Fruit fly (Drosophila melanogaster): ENCODE measurements around the gene CG17078.

Gene CG17078

DNA sequence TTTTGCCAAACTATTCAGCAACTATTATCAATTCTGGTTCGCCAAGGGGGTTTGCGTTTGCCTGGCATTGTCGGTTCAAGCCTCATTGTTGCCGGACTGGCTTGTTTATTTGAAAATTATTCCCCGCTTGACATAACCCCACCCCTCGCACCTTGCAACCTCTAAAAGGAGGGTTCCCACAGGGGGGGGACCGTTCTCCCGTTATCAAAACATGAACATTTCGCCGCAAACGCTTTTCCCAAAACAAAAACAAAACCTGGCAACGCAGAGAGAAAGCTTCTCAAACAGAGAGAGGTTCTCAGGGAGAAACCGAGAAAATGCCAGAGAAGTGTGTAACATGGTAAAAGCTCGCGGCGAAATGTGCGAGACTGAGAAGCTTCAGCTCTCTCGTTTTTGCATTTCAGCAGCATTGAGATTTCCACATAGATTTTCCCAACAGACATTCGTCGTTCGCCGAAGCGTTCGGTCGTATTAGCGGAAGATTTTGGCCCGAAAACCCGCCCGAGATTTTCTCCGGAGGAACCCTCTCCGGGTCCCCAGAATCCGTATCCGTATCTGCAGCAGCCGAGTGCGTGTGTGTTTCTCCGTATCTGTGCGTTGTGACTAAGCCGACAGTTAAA lies 31.9 kb upstream of the CG17078 start (continued):
- TF ChIP-seq NFAT (GFP tag; IDR thresholded peaks at IDR 0.05): peak; percentile 5; the same call in 1 of the 2 replicates
- no peak for TF ChIP-seq CG3407 (GFP tag; optimal IDR thresholded peaks at IDR 0.05)
- no peak for TF ChIP-seq CG12155 (GFP tag; optimal IDR thresholded peaks at IDR 0.05)
- TF ChIP-seq CG17328 (GFP tag; IDR thresholded peaks at IDR 0.05): no peak
- no peak for TF ChIP-seq CG6689 (GFP tag; IDR thresholded peaks at IDR 0.05)
- TF ChIP-seq bowl (GFP tag; IDR thresholded peaks at IDR 0.05): no peak
- no peak for TF ChIP-seq Fer2 (tag; optimal IDR thresholded peaks at IDR 0.05)
- TF ChIP-seq CG12769 (tag; optimal IDR thresholded peaks at IDR 0.05): peak; percentile 68
- TF ChIP-seq Med (GFP tag): peak; percentile 46
- TF ChIP-seq CG17612 (GFP tag; IDR thresholded peaks at IDR 0.05): no peak
- 0 out of 2 replicates have a peak, but pooled peaks have one; percentile 22 for TF ChIP-seq CG16779 (GFP tag; IDR thresholded peaks at IDR 0.05)
- peak; percentile 28 for TF ChIP-seq CG10543 (GFP tag; optimal IDR thresholded peaks at IDR 0.05)
- peak; percentile 18; the same call in 1 of the 3 replicates for TF ChIP-seq otp (GFP tag; IDR thresholded peaks at IDR 0.05)
- TF ChIP-seq tll (GFP tag; optimal IDR thresholded peaks at IDR 0.05): no peak
- TF ChIP-seq CG15514 (GFP tag; optimal IDR thresholded peaks at IDR 0.05): peak; percentile 22
- peak; percentile 18; the same call in 1 of the 3 replicates for TF ChIP-seq so (GFP tag; IDR thresholded peaks at IDR 0.05)
- no peak for TF ChIP-seq zf30C (GFP tag; optimal IDR thresholded peaks at IDR 0.05)
- no peak for TF ChIP-seq tgo (GFP tag; IDR thresholded peaks at IDR 0.05)
- 0 out of 2 replicates have a peak, but pooled peaks have one; percentile 23 for TF ChIP-seq hbn (GFP tag; IDR thresholded peaks at IDR 0.05; ENCODE audit: partially characterized antibody)
- TF ChIP-seq Drgx (GFP tag; IDR thresholded peaks at IDR 0.05): peak; percentile 27; the same call in 1 of the 2 replicates
- no peak for TF ChIP-seq Hand (GFP tag; optimal IDR thresholded peaks at IDR 0.05)
- peak; percentile 64; the same call in 1 of the 4 replicates for TF ChIP-seq chinmo (GFP tag; IDR thresholded peaks at IDR 0.05; ENCODE audit: partially characterized antibody)
- TF ChIP-seq Jarid2 (GFP tag; optimal IDR thresholded peaks at IDR 0.05): peak; percentile 71
- TF ChIP-seq Deaf1 (tag; optimal IDR thresholded peaks at IDR 0.05): peak; percentile 86
- TF ChIP-seq CG13894 (tag; optimal IDR thresholded peaks at IDR 0.05): peak; percentile 57
- no peak for TF ChIP-seq p53 (GFP tag; optimal IDR thresholded peaks at IDR 0.05)
- TF ChIP-seq CG8388 (GFP tag; optimal IDR thresholded peaks at IDR 0.05): no peak
- TF ChIP-seq knrl (GFP tag; IDR thresholded peaks at IDR 0.05; ENCODE audit: partially characterized antibody): no peak
- TF ChIP-seq Scr (GFP tag; IDR thresholded peaks at IDR 0.05; ENCODE audit: partially characterized antibody): no peak
- TF ChIP-seq CG6765 (GFP tag; optimal IDR thresholded peaks at IDR 0.05): no peak
- no peak for TF ChIP-seq CG4730 (GFP tag; IDR thresholded peaks at IDR 0.05)
- TF ChIP-seq repo (GFP tag; optimal IDR thresholded peaks at IDR 0.05): no peak
- no peak for TF ChIP-seq ac (GFP tag; optimal IDR thresholded peaks at IDR 0.05)
- no peak for TF ChIP-seq Blimp-1 (GFP tag; optimal IDR thresholded peaks at IDR 0.05)
- TF ChIP-seq Bgb (GFP tag; IDR thresholded peaks at IDR 0.05; ENCODE audit: partially characterized antibody): 0 out of 2 replicates have a peak, but pooled peaks have one; percentile 26

DNA sequence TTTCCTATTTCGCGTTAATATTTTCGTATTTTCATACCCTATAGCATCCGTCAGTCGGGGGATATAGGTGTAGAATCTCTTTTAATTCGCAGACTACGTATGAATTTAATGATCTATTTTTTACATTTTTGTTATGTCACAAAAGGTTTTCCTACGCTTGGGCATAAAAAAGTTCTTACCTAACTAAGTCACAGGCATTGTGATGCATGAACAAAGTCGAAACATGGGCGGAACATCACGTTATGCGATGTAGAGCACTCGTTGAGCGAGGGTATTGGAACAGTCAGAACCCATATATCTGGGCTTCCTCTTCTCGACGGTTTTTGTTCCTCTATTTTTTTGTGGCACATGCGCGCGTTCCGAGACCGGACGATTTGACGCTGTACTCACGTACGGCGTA lies 31.1 kb upstream of the CG17078 start:
- TF ChIP-seq Gug (GFP tag; IDR thresholded peaks at IDR 0.05) (no peak), tio (GFP tag; optimal IDR thresholded peaks at IDR 0.05) (peak; percentile 30), btn (GFP tag; optimal IDR thresholded peaks at IDR 0.05) (no peak), CG1024 (GFP tag; IDR thresholded peaks at IDR 0.05) (no peak), eve (GFP tag; optimal IDR thresholded peaks at IDR 0.05) (peak in 1 of 2 experiments; percentile 59), TFAM (GFP tag; optimal IDR thresholded peaks at IDR 0.05) (no peak), CG17361 (GFP tag; IDR thresholded peaks at IDR 0.05) (0 out of 3 replicates have a peak, but pooled peaks have one; percentile 12), CG10321 (GFP tag; IDR thresholded peaks at IDR 0.05) (no peak), Ada2b (GFP tag; IDR thresholded peaks at IDR 0.05) (no peak), dm (GFP tag; optimal IDR thresholded peaks at IDR 0.05) (no peak), Oli (tag; optimal IDR thresholded peaks at IDR 0.05) (peak; percentile 6), CHES-1-like (GFP tag; optimal IDR thresholded peaks at IDR 0.05) (no peak), CG9437 (GFP tag; optimal IDR thresholded peaks at IDR 0.05) (no peak), dimm (GFP tag; IDR thresholded peaks at IDR 0.05) (no peak), Ets65A (GFP tag) (peak; percentile 90), CG2678 (tag; optimal IDR thresholded peaks at IDR 0.05) (peak; percentile 38)
